Worm (Caenorhabditis elegans) whole organism, L3 larva: ENCODE data around the gene K06A4.10.

Experiments
- egl-5 ChIP-seq: fragments of 150-350 bp; optimal IDR thresholded peaks from 2 replicates; lab custom pipeline; 2017; ENCODE audit warnings: missing biosample characterization, missing genetic modification reagents, missing genetic modification characterization, inconsistent platforms
- fos-1 ChIP-seq: fragments of 150-350 bp; optimal IDR thresholded peaks from 2 replicates; lab custom pipeline; 2014; ENCODE audit warnings: missing biosample characterization, missing genetic modification characterization
- hmg-11 ChIP-seq: sonication (generic microtip); optimal IDR thresholded peaks from 2 replicates; lab custom pipeline; 2016; ENCODE audit warnings: missing genetic modification characterization, missing compliant biosample characterization
- lin-39 ChIP-seq: fragments of 150-350 bp; optimal IDR thresholded peaks from 2 replicates; lab custom pipeline; 2018; ENCODE audit warnings: missing biosample characterization, missing genetic modification reagents, missing genetic modification characterization
- lsy-12 ChIP-seq: sonication (generic microtip); optimal IDR thresholded peaks from 2 replicates; lab custom pipeline; 2016; ENCODE audit warnings: mild to moderate bottlenecking, missing genetic modification characterization, missing compliant biosample characterization
- nhr-77 ChIP-seq: fragments of 150-350 bp; optimal IDR thresholded peaks from 2 replicates; lab custom pipeline; 2014; ENCODE audit warnings: missing biosample characterization, missing genetic modification characterization
- sea-2 ChIP-seq: fragments of 150-350 bp; sonication (generic microtip); optimal IDR thresholded peaks from 4 replicates; lab custom pipeline; 2014; ENCODE audit warnings: missing biosample characterization, missing genetic modification reagents, missing genetic modification characterization
- snpc-4 ChIP-seq: fragments of 150-350 bp; optimal IDR thresholded peaks from 2 replicates; lab custom pipeline; 2014; ENCODE audit warnings: missing biosample characterization, missing genetic modification characterization
- zag-1 ChIP-seq: fragments of 150-350 bp; optimal IDR thresholded peaks from 2 replicates; lab custom pipeline; 2014; ENCODE audit warnings: missing biosample characterization, missing genetic modification characterization

DNA sequence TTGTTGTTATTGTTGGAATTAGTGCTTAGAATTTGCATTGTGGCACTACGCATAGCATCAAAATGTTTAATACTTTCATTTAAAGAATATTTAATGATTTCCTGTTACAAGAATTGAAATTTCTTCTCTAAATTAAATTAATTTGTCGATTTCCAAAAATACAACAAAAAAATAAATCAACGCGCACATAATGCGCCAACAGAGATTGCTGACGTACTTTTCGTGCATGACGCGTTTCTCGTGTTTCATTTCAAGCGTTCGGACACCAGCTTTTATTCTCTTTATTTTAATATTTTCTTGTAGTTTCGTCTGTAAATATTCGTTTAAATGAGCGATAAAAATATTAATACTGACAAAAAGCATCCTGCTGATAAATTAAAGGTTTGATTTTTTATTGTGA lies 24.0 kb upstream of the K06A4.10 start, which contains the start of gene eif-2Bdelta:
- TF ChIP-seq zag-1 (tag; lab: Kevin White, UChicago) (no peak), egl-5 (tag; lab: Kevin White, UChicago) (no peak), sea-2 (GFP tag; lab: Kevin White, UChicago) (no peak), hmg-11 (tag; lab: Kevin White, UChicago) (peak; percentile 28), fos-1 (tag; lab: Kevin White, UChicago) (no peak), snpc-4 (tag; lab: Kevin White, UChicago) (peak; percentile 46), nhr-77 (tag; lab: Kevin White, UChicago) (no peak), lsy-12 (tag; lab: Kevin White, UChicago) (no peak), lin-39 (tag; lab: Kevin White, UChicago) (no peak)
